Worm (Caenorhabditis elegans): Measurements from ENCODE around the gene C46A5.6.

C46A5.6 gene

DNA sequence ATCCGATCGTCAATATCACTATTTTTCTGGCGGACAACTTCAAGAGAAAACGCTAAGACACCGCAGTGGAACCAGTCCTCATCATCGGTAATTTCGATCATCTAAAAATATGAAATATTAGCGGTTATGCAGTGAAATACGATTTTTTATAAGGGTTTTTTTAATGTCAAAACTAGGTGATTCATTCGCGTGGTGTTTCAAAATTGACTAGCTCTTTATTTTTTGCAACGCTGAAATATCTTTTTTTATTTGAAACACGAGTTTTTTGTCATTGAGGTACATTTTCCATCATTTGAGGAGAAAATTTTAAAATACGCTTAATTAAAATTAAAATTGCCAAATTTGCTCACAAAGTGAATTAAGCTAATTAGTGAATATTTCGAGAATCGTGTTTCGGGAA lies 4.1 kb downstream of the C46A5.6 start, which contains the start of gene dsb-3:
Gene dsb-3, minus strand, starts transcription at position 101 of the 400 bp plus-strand sequence.
- TF ChIP-seq ceh-6 (GFP tag; optimal IDR thresholded peaks at IDR 0.05): no peak
- no peak for TF ChIP-seq tbx-7 (tag; optimal IDR thresholded peaks at IDR 0.05)
- no peak for TF ChIP-seq mec-3 (tag; optimal IDR thresholded peaks at IDR 0.05; ENCODE audit: borderline replicate concordance)
- no peak for TF ChIP-seq pha-4 (tag; optimal IDR thresholded peaks at IDR 0.05)
- TF ChIP-seq ceh-14 (tag; optimal IDR thresholded peaks at IDR 0.05): no peak
- no peak for TF ChIP-seq pax-1 (tag; optimal IDR thresholded peaks at IDR 0.05)
- no peak for TF ChIP-seq hlh-15 (tag; optimal IDR thresholded peaks at IDR 0.05)
- no peak for TF ChIP-seq sox-4 (tag; optimal IDR thresholded peaks at IDR 0.05)

DNA sequence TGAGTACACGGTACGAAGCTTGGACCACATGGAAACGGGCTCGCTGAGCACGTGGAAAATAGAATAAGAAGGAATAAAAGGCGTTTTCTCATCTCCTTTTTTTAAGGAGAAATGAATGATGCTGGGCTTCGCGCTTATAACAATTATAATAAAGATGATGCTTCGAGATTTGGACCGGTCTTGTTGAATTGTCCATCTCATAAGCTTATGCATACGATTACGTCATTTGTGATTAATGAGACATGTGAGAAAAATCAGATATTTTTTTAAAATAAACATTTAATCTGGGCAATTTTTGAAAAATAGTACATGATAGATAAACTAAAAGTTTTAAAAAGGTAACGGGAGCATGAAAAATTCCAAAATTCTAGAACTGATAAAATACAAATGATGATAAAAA lies 6.4 kb downstream of the C46A5.6 start, which contains the start of gene C46A5.4:
Gene C46A5.4, minus strand, starts transcription at position 101 of the 400 bp plus-strand sequence.
- TF ChIP-seq fkh-10 (GFP tag; optimal IDR thresholded peaks at IDR 0.05): no peak
- TF ChIP-seq elt-4 (tag; optimal IDR thresholded peaks at IDR 0.05): no peak
- TF ChIP-seq ref-2 (tag; optimal IDR thresholded peaks at IDR 0.05): no peak
- TF ChIP-seq ceh-48 (tag; optimal IDR thresholded peaks at IDR 0.05): no peak

DNA sequence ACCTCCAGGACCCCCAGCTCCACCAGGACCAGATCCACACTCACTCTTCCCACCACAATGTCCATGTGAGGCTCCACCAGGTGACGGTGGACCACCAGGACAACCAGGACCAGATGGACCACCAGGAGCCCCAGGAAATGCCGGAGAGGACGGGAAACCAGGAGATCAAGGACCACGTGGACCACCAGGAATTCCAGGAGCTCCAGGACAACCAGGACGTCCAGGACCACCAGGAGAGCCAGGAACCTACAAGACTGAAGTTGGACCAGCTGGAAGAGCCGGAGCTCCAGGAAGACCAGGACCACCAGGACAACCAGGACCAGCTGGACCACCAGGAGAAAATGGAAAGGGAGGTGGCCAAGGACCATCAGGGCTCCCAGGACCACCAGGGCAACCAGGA lies 9.5 kb downstream of the C46A5.6 start:
- no peak for TF ChIP-seq ceh-24 (tag; optimal IDR thresholded peaks at IDR 0.05)
- TF ChIP-seq mec-3 (tag; optimal IDR thresholded peaks at IDR 0.05; ENCODE audit: borderline replicate concordance): peak; percentile 56

DNA sequence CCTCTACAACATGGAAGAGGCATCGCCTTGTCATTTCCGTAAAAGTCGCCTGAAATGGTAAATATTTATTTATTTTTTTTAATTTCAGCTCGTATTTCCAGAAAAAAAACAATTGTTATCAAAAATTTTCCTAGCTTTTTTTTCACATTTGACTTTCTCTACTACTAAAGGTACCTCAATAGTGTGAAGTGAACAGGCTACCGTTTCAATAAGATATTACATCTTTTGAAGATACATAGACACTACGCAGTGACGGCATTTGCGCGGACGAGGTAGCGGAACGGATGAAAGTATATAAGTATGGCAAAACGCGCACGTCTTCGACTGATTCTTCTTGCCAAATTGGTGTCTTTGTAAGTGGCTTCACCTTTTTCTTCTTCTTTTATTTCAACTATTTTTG lies 10.5 kb downstream of the C46A5.6 start, which contains the start of gene col-14:
Gene col-14, plus strand, starts transcription at position 301 of the 400 bp plus-strand sequence.
- TF ChIP-seq ceh-14 (tag; optimal IDR thresholded peaks at IDR 0.05): no peak
- TF ChIP-seq pax-1 (tag; optimal IDR thresholded peaks at IDR 0.05): no peak
- TF ChIP-seq sox-2 (GFP tag; IDR thresholded peaks at IDR 0.05): no peak
- TF ChIP-seq pha-4 (tag; optimal IDR thresholded peaks at IDR 0.05): no peak
- TF ChIP-seq odd-2 (tag; optimal IDR thresholded peaks at IDR 0.05): no peak
- no peak for TF ChIP-seq elt-4 (tag; optimal IDR thresholded peaks at IDR 0.05)
- no peak for TF ChIP-seq elt-2 (tag; optimal IDR thresholded peaks at IDR 0.05)
- TF ChIP-seq K09A11.1 (tag; optimal IDR thresholded peaks at IDR 0.05; ENCODE audit: insufficient read depth): no peak
- no peak for TF ChIP-seq K02D7.2 (tag; optimal IDR thresholded peaks at IDR 0.05)
- no peak for TF ChIP-seq unc-3 (GFP tag; conservative IDR thresholded peaks at IDR 0.05)
- TF ChIP-seq unc-3 (tag; optimal IDR thresholded peaks at IDR 0.05): no peak
- no peak for TF ChIP-seq ceh-30 (tag; optimal IDR thresholded peaks at IDR 0.05)
- TF ChIP-seq gmeb-2 (tag; optimal IDR thresholded peaks at IDR 0.05): no peak
- TF ChIP-seq sox-4 (tag; optimal IDR thresholded peaks at IDR 0.05): no peak
- TF ChIP-seq C08G9.2 (tag; optimal IDR thresholded peaks at IDR 0.05): no peak
- TF ChIP-seq mec-3 (tag; optimal IDR thresholded peaks at IDR 0.05; ENCODE audit: borderline replicate concordance): no peak
- TF ChIP-seq ceh-31 (tag; optimal IDR thresholded peaks at IDR 0.05): no peak
- no peak for TF ChIP-seq ceh-45 (GFP tag; IDR thresholded peaks at IDR 0.05)

DNA sequence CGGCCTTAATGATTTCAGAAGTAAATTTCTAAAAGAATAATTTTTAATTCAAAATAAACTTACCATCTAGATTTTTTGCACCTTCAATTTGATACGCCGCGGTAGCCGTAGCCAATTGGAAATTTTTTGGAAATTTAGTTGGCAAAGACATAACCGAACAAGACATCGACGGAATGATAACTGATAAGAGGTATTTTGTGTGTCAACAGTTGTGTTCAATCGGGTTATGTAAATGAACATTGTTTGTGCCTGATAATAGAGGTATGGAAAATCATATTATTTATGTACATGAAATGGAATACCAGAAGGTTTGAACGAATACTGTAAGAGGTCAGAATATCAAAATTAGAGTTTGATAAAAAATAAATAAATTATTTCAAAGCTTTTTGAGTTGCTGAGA lies 15.8 kb downstream of the C46A5.6 start, which contains the start of gene klo-1:
Gene klo-1, minus strand, starts transcription at position 388 of the 400 bp plus-strand sequence.
- TF ChIP-seq ceh-22 (tag; optimal IDR thresholded peaks at IDR 0.05) (no peak), ceh-19 (GFP tag; optimal IDR thresholded peaks at IDR 0.05) (no peak), fkh-6 (tag; optimal IDR thresholded peaks at IDR 0.05) (no peak), ceh-31 (tag; optimal IDR thresholded peaks at IDR 0.05) (no peak), ceh-14 (tag; optimal IDR thresholded peaks at IDR 0.05) (no peak), hlh-8 (tag; optimal IDR thresholded peaks at IDR 0.05) (no peak), T23F11.4 (GFP tag; optimal IDR thresholded peaks at IDR 0.05) (no peak), ama-1 (optimal IDR thresholded peaks at IDR 0.05) (no peak), ztf-16 (tag; optimal IDR thresholded peaks at IDR 0.05) (no peak), pqm-1 (tag; optimal IDR thresholded peaks at IDR 0.05) (no peak), ceh-18 (tag; optimal IDR thresholded peaks at IDR 0.05) (no peak), nfya-1 (tag; optimal IDR thresholded peaks at IDR 0.05) (no peak), elt-4 (tag; optimal IDR thresholded peaks at IDR 0.05) (no peak), hlh-15 (tag; optimal IDR thresholded peaks at IDR 0.05) (no peak), Y22D7AL.16 (tag; optimal IDR thresholded peaks at IDR 0.05) (no peak), gmeb-2 (tag; optimal IDR thresholded peaks at IDR 0.05) (no peak), C08G9.2 (tag; optimal IDR thresholded peaks at IDR 0.05) (no peak)
